Fruit fly (Drosophila melanogaster) whole organism: Measurements from ENCODE around the gene byn.

ENCODE experiments used
- pan ChIP-seq: fragments of >200 bp; optimal IDR thresholded peaks from 2 replicates; lab custom pipeline; 2017
- psq ChIP-seq: fragments of >200 bp; optimal IDR thresholded peaks from 2 replicates; lab custom pipeline; 2017
- usp ChIP-seq: fragments of >200 bp; optimal IDR thresholded peaks from 2 replicates; lab custom pipeline; 2017; ENCODE audit warnings: missing biosample characterization, missing genetic modification characterization, mixed read lengths

- TF ChIP-seq pan (lab: Kevin White, UChicago) (no peak), psq (lab: Kevin White, UChicago) (no peak), usp (GFP tag; lab: Kevin White, UChicago) (no peak)
Observed at dm6 chr3L:11944752-11945151, 17.3 kb downstream of the byn start, which contains the start of gene CG5883.
